Worm (Caenorhabditis elegans) whole organism, L1 larva: ENCODE data around the gene him-18.

Source experiments
- C04F5.9 ChIP-seq: sonication (generic microtip); optimal IDR thresholded peaks from 2 replicates; lab custom pipeline; 2016; ENCODE audit warnings: missing genetic modification characterization, missing compliant biosample characterization
- C16A3.4 ChIP-seq: fragments of 150-350 bp; optimal IDR thresholded peaks from 2 replicates; lab custom pipeline; 2014; ENCODE audit warnings: missing biosample characterization, missing genetic modification characterization
- C34B4.2 ChIP-seq: sonication (generic microtip); optimal IDR thresholded peaks from 2 replicates; lab custom pipeline; 2017; ENCODE audit warnings: mild to moderate bottlenecking, missing genetic modification characterization, missing compliant biosample characterization
- Y116A8C.19 ChIP-seq: sonication (generic microtip); optimal IDR thresholded peaks from 2 replicates; lab custom pipeline; 2016; ENCODE audit warnings: missing compliant biosample characterization, missing genetic modification characterization, borderline replicate concordance
- ama-1 ChIP-seq: fragments of 150-350 bp; optimal IDR thresholded peaks from 2 replicates; lab custom pipeline; 2014
- blmp-1 ChIP-seq: fragments of 150-350 bp; optimal IDR thresholded peaks from 2 replicates; lab custom pipeline; 2014; ENCODE audit warnings: missing biosample characterization, missing genetic modification characterization
- ceh-63 ChIP-seq: fragments of 200-800 bp; sonication (Bioruptor generic); optimal IDR thresholded peaks from 2 replicates; lab custom pipeline; 2018; ENCODE audit warnings: mild to moderate bottlenecking, missing genetic modification characterization, missing compliant biosample characterization
- ceh-88 ChIP-seq: fragments of 200-800 bp; sonication (Bioruptor generic); IDR thresholded peaks from 2 replicates; pipeline ENCODE4 v1.3.6; 2022; ENCODE audit warnings: missing genetic modification characterization, missing compliant biosample characterization
- ceh-90 ChIP-seq: sonication (generic microtip); optimal IDR thresholded peaks from 2 replicates; lab custom pipeline; 2016; ENCODE audit warnings: missing genetic modification characterization, missing compliant biosample characterization
- dsc-1 ChIP-seq: sonication (generic microtip); optimal IDR thresholded peaks from 2 replicates; lab custom pipeline; 2016; ENCODE audit warnings: mild to moderate bottlenecking, missing genetic modification characterization, missing compliant biosample characterization
- efl-1 ChIP-seq, 4 experiments: fragments of 150-350 bp; optimal IDR thresholded peaks in 3 of 4; peaks in 1 of 4; 1 replicate in 1 of 4; 2 replicates in 3 of 4; lab custom pipeline; 2014; ENCODE audit warnings: missing biosample characterization in 2 of 4, missing genetic modification characterization in 2 of 4, missing genetic modification reagents in 2 of 4
- efl-3 ChIP-seq: fragments of 200-800 bp; sonication (Bioruptor generic); optimal IDR thresholded peaks from 2 replicates; lab custom pipeline; 2018; ENCODE audit warnings: mild to moderate bottlenecking, missing genetic modification characterization, missing compliant biosample characterization
- egl-13 ChIP-seq: sonication (generic microtip); optimal IDR thresholded peaks from 2 replicates; lab custom pipeline; 2016; ENCODE audit warnings: missing genotype, missing genetic modification reagents, missing genetic modification characterization, missing compliant biosample characterization
- egl-27 ChIP-seq, 2 experiments: fragments of 150-350 bp in 1 of 2; sonication (generic microtip); optimal IDR thresholded peaks; 3 replicates each; lab custom pipeline; 2017 to 2018; ENCODE audit warnings: missing biosample characterization in 2 of 2, missing genetic modification characterization in 2 of 2, missing genetic modification reagents in 2 of 2
- elt-2 ChIP-seq: sonication (generic microtip); optimal IDR thresholded peaks from 2 replicates; lab custom pipeline; 2016; ENCODE audit warnings: missing genetic modification characterization, mild to moderate bottlenecking, inconsistent platforms, missing compliant biosample characterization, missing genetic modification reagents
- ets-5 ChIP-seq: fragments of 200-800 bp; sonication (Bioruptor generic); IDR thresholded peaks from 2 replicates; pipeline ENCODE4 v1.3.6; 2022; ENCODE audit warnings: missing genetic modification characterization, missing compliant biosample characterization
- fkh-4 ChIP-seq: sonication (generic microtip); optimal IDR thresholded peaks from 2 replicates; lab custom pipeline; 2016; ENCODE audit warnings: missing compliant biosample characterization, missing genetic modification characterization, borderline replicate concordance
- fkh-8 ChIP-seq: sonication (generic microtip); optimal IDR thresholded peaks from 2 replicates; lab custom pipeline; 2016; ENCODE audit warnings: mild to moderate bottlenecking, missing genetic modification characterization, missing compliant biosample characterization
- fos-1 ChIP-seq: fragments of 150-350 bp; optimal IDR thresholded peaks from 2 replicates; lab custom pipeline; 2014; ENCODE audit warnings: missing biosample characterization, missing genetic modification characterization
- grh-1 ChIP-seq: fragments of 200-800 bp; sonication (Bioruptor generic); IDR thresholded peaks from 2 replicates; pipeline ENCODE4 v1.3.6; 2022; ENCODE audit warnings: missing genetic modification reagents, missing genetic modification characterization, missing compliant biosample characterization
- hlh-4 ChIP-seq: sonication (generic microtip); optimal IDR thresholded peaks from 2 replicates; lab custom pipeline; 2016; ENCODE audit warnings: mild to moderate bottlenecking, missing genetic modification characterization, missing compliant biosample characterization
- lin-13 ChIP-seq: fragments of 150-350 bp; optimal IDR thresholded peaks from 2 replicates; lab custom pipeline; 2014; ENCODE audit warnings: missing biosample characterization, missing genetic modification reagents, missing genetic modification characterization
- lin-14 ChIP-seq: fragments of 200-800 bp; sonication (Bioruptor generic); optimal IDR thresholded peaks from 2 replicates; lab custom pipeline; 2018; ENCODE audit warnings: mild to moderate bottlenecking, missing genetic modification characterization, moderate library complexity, missing compliant biosample characterization
- lin-39 ChIP-seq: fragments of 150-350 bp; optimal IDR thresholded peaks from 2 replicates; lab custom pipeline; 2014; ENCODE audit warnings: missing biosample characterization, missing genetic modification reagents, missing genetic modification characterization
- lir-3 ChIP-seq: sonication (generic microtip); optimal IDR thresholded peaks from 2 replicates; lab custom pipeline; 2016; ENCODE audit warnings: mild to moderate bottlenecking, missing genetic modification characterization, moderate library complexity, missing compliant biosample characterization; ENCODE audit not compliant: poor library complexity
- mdl-1 ChIP-seq, 2 experiments: fragments of 150-350 bp; optimal IDR thresholded peaks; 2 replicates each; lab custom pipeline; 2014 to 2017; ENCODE audit warnings: missing biosample characterization in 2 of 2, missing genetic modification characterization in 2 of 2, inconsistent platforms in 1 of 2
- mef-2 ChIP-seq: fragments of 150-350 bp; optimal IDR thresholded peaks from 2 replicates; lab custom pipeline; 2014; ENCODE audit warnings: missing biosample characterization, missing genetic modification characterization
- nhr-19 ChIP-seq: fragments of 200-800 bp; sonication (Bioruptor generic); conservative IDR thresholded peaks from 2 replicates; pipeline ENCODE4 v1.3.6; 2022; ENCODE audit warnings: missing genetic modification characterization, missing compliant biosample characterization
- nhr-20 ChIP-seq: sonication (generic microtip); optimal IDR thresholded peaks from 2 replicates; lab custom pipeline; 2016; ENCODE audit warnings: mild to moderate bottlenecking, missing genetic modification characterization, missing compliant biosample characterization
- nhr-28 ChIP-seq: fragments of 150-350 bp; optimal IDR thresholded peaks from 2 replicates; lab custom pipeline; 2014; ENCODE audit warnings: missing biosample characterization, missing genetic modification characterization
- nhr-71 ChIP-seq: sonication (generic microtip); optimal IDR thresholded peaks from 2 replicates; lab custom pipeline; 2016; ENCODE audit warnings: mild to moderate bottlenecking, missing genetic modification characterization, moderate library complexity, missing compliant biosample characterization
- nhr-84 ChIP-seq: sonication (generic microtip); optimal IDR thresholded peaks from 2 replicates; lab custom pipeline; 2017; ENCODE audit warnings: missing biosample characterization, missing genetic modification characterization
- snu-23 ChIP-seq: sonication (generic microtip); optimal IDR thresholded peaks from 2 replicates; lab custom pipeline; 2016; ENCODE audit warnings: missing genetic modification characterization, missing compliant biosample characterization
- sox-4 ChIP-seq: sonication (generic microtip); optimal IDR thresholded peaks from 2 replicates; lab custom pipeline; 2016; ENCODE audit warnings: missing genetic modification characterization, missing compliant biosample characterization
- sup-37 ChIP-seq: fragments of 200-800 bp; sonication (Bioruptor generic); optimal IDR thresholded peaks from 2 replicates; lab custom pipeline; 2018; ENCODE audit warnings: mild to moderate bottlenecking, missing genetic modification characterization, missing compliant biosample characterization
- tlp-1 ChIP-seq: fragments of 150-350 bp; optimal IDR thresholded peaks from 2 replicates; lab custom pipeline; 2014; ENCODE audit warnings: missing biosample characterization, missing genetic modification characterization
- unc-30 ChIP-seq: sonication (generic microtip); optimal IDR thresholded peaks from 2 replicates; lab custom pipeline; 2017; ENCODE audit warnings: missing biosample characterization, missing genetic modification characterization
- unc-86 ChIP-seq: sonication (generic microtip); optimal IDR thresholded peaks from 2 replicates; lab custom pipeline; 2016; ENCODE audit warnings: missing genetic modification characterization, missing compliant biosample characterization
- unc-98 ChIP-seq: fragments of 200-800 bp; sonication (Bioruptor generic); IDR thresholded peaks from 2 replicates; pipeline ENCODE4 v1.3.6; 2022; ENCODE audit warnings: missing genetic modification characterization, missing compliant biosample characterization
- vab-15 ChIP-seq: sonication (generic microtip); optimal IDR thresholded peaks from 2 replicates; lab custom pipeline; 2017; ENCODE audit warnings: missing genotype, mild to moderate bottlenecking, missing genetic modification characterization, missing compliant biosample characterization
- zag-1 ChIP-seq: fragments of 150-350 bp; optimal IDR thresholded peaks from 2 replicates; lab custom pipeline; 2014; ENCODE audit warnings: missing biosample characterization, missing genetic modification characterization
- ztf-11 ChIP-seq, 2 experiments: sonication (generic microtip); optimal IDR thresholded peaks; 2 replicates each; lab custom pipeline; 2016 to 2017; ENCODE audit warnings: missing genetic modification characterization in 2 of 2, missing biosample characterization in 1 of 2, missing compliant biosample characterization in 1 of 2
- ztf-4 ChIP-seq: fragments of 150-350 bp; optimal IDR thresholded peaks from 2 replicates; lab custom pipeline; 2014; ENCODE audit warnings: missing biosample characterization, missing genetic modification characterization

The him-18 gene

DNA sequence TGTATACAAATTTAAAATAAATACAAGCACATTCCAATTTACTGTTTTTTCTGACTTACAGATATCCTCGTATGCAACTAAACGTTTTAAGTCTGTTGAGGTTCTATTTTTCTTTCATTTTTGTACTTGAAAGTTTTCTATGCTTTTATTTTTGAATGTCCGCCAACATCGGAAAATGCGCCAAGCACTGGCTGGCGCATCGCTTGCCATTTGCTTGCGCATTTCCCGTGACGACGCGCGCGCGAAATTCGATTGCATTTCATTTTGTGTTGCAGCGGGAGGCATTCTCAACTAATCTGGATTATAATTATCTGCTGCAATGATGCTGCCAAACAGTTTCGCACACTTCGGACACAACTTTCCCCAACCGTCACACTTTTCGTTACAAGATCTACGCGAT lies 42.0 kb upstream of the him-18 start, which contains the start of gene fbxl-2 (continued):
- TF ChIP-seq egl-13 (peak; percentile 89), lir-3 (tag; lab: Kevin White, UChicago) (peak; percentile 82), ztf-11 (tag; optimal IDR thresholded peaks at IDR 0.05; lab: Kevin White, UChicago) (peak in 1 of 2 experiments; percentile 88), dsc-1 (tag; lab: Kevin White, UChicago) (peak; percentile 95), mdl-1 (tag; optimal IDR thresholded peaks at IDR 0.05; lab: Kevin White, UChicago) (peak in 1 of 2 experiments; percentile 79), C34B4.2 (tag; lab: Kevin White, UChicago) (peak; percentile 80), nhr-71 (tag; lab: Kevin White, UChicago) (peak; percentile 98), sox-4 (tag; lab: Kevin White, UChicago) (peak; percentile 81), ceh-90 (tag; lab: Kevin White, UChicago) (peak; percentile 41), C16A3.4 (tag; lab: Kevin White, UChicago) (peak; percentile 97), C04F5.9 (tag; lab: Kevin White, UChicago) (peak; percentile 99), lin-13 (peak; percentile 96), unc-98 (peak; percentile 73), ceh-63 (GFP tag; lab: Kevin White, UChicago) (peak; percentile 44), nhr-19 (GFP tag; lab: Robert Waterston, UW) (peak; percentile 98), egl-27 (tag; optimal IDR thresholded peaks at IDR 0.05; lab: Kevin White, UChicago) (no peak), ama-1 (lab: Kevin White, UChicago) (no peak), sup-37 (GFP tag; lab: Kevin White, UChicago) (peak; percentile 92), ceh-88 (GFP tag; lab: Robert Waterston, UW) (peak; percentile 83), lin-14 (GFP tag; lab: Kevin White, UChicago) (peak; percentile 94), efl-1 (optimal IDR thresholded peaks at IDR 0.05; lab: Kevin White, UChicago) (peak; percentile 92 to 100), efl-1 (GFP tag; optimal IDR thresholded peaks at IDR 0.05 in 1 of 2; lab: Kevin White, UChicago) (peak; percentile 99 to 100), snu-23 (GFP tag; lab: Kevin White, UChicago) (peak; percentile 98), lin-39 (tag; lab: Kevin White, UChicago) (peak; percentile 85), unc-30 (tag; lab: Kevin White, UChicago) (no peak), fkh-8 (tag; lab: Kevin White, UChicago) (peak; percentile 96), zag-1 (tag; lab: Kevin White, UChicago) (no peak), blmp-1 (tag; lab: Kevin White, UChicago) (peak; percentile 86), fkh-4 (tag; lab: Kevin White, UChicago) (peak; percentile 73), elt-2 (peak; percentile 87), hlh-4 (tag; lab: Kevin White, UChicago) (no peak), ztf-4 (tag; lab: Kevin White, UChicago) (peak; percentile 91), grh-1 (GFP tag; lab: Robert Waterston, UW) (peak; percentile 94), tlp-1 (tag; lab: Kevin White, UChicago) (no peak), efl-3 (peak; percentile 33), ets-5 (GFP tag; lab: Robert Waterston, UW) (no peak), nhr-20 (peak; percentile 95), fos-1 (tag; lab: Kevin White, UChicago) (peak; percentile 87), vab-15 (tag; lab: Kevin White, UChicago) (no peak), unc-86 (peak; percentile 94), Y116A8C.19 (no peak), nhr-84 (tag; lab: Kevin White, UChicago) (no peak), mef-2 (peak; percentile 82), nhr-28 (no peak)
